Worm (Caenorhabditis elegans) whole organism, L1 larva: ENCODE measurements around the gene nhr-65.

Experiments used
- aly-2 ChIP-seq: fragments of 150-350 bp; optimal IDR thresholded peaks from 2 replicates; lab custom pipeline; 2014; ENCODE audit warnings: missing biosample characterization, missing genetic modification characterization
- ama-1 ChIP-seq: fragments of 150-350 bp; optimal IDR thresholded peaks from 2 replicates; lab custom pipeline; 2014

DNA sequence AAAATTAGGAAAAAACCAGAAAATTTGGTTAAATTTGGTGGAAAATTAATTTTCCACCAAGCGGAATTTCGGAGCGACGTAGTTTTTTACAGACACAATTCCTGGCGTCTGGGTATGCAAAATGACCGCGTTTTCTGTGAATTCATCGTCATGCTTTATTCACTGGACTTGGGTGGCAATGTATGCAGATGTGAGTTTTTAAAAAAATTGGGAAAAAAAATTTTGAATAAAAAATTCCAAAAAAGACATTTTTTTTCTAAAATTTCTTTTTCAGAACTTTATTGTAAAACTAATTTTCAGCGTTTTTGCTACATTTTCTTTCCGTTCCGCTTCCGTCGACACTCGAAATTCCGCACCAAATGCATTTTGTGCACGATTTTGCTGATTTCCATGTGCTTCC, 27.7 kb upstream of the nhr-65 start, which contains the start of gene C54E10.7:
- TF ChIP-seq ama-1 (lab: Kevin White, UChicago) (no peak), aly-2 (tag; lab: Kevin White, UChicago) (no peak)
